Fruit fly (Drosophila melanogaster): ENCODE measurements around the gene CG3961.

CG3961 gene

dm6 chr3L:18872440-18872839, 17.8 kb downstream of the CG3961 start, which contains the start of the genes Rad9 and Uggt (continued):
- TF ChIP-seq row (GFP tag; IDR thresholded peaks at IDR 0.05) (peak; percentile 57), CG15696 (tag; optimal IDR thresholded peaks at IDR 0.05) (peak; percentile 39), H15 (GFP tag; IDR thresholded peaks at IDR 0.05) (no peak), lilli (GFP tag; optimal IDR thresholded peaks at IDR 0.05) (peak; percentile 7), nerfin-1 (tag; optimal IDR thresholded peaks at IDR 0.05) (peak; percentile 27), CG17829 (tag; optimal IDR thresholded peaks at IDR 0.05) (peak; percentile 53), CG10274 (GFP tag; optimal IDR thresholded peaks at IDR 0.05) (no peak), CG13424 (tag; optimal IDR thresholded peaks at IDR 0.05) (peak; percentile 29), HHEX (GFP tag; optimal IDR thresholded peaks at IDR 0.05) (no peak), Xbp1 (GFP tag; optimal IDR thresholded peaks at IDR 0.05) (peak; percentile 58), Dp (GFP tag; optimal IDR thresholded peaks at IDR 0.05) (peak; percentile 58), Mrtf (GFP tag; IDR thresholded peaks at IDR 0.05) (no peak), az2 (GFP tag; optimal IDR thresholded peaks at IDR 0.05) (peak; percentile 20), CG2712 (tag; optimal IDR thresholded peaks at IDR 0.05) (peak; percentile 56), CG10209 (GFP tag; optimal IDR thresholded peaks at IDR 0.05) (no peak), lola (GFP tag; optimal IDR thresholded peaks at IDR 0.05) (peak in 1 of 3 experiments; percentile 41), bab2 (GFP tag; optimal IDR thresholded peaks at IDR 0.05) (no peak), eve (GFP tag; optimal IDR thresholded peaks at IDR 0.05) (no peak), shn (GFP tag; optimal IDR thresholded peaks at IDR 0.05) (no peak), YL-1 (GFP tag; optimal IDR thresholded peaks at IDR 0.05) (peak; percentile 22), CG12391 (tag; optimal IDR thresholded peaks at IDR 0.05) (peak; percentile 62), phol (tag; optimal IDR thresholded peaks at IDR 0.05) (peak; percentile 54), Max (GFP tag; optimal IDR thresholded peaks at IDR 0.05) (peak; percentile 53), CG13775 (GFP tag; optimal IDR thresholded peaks at IDR 0.05) (peak; percentile 23), Sry-δ (GFP tag; optimal IDR thresholded peaks at IDR 0.05) (no peak), pzg (GFP tag; optimal IDR thresholded peaks at IDR 0.05) (peak; percentile 33), CG12744 (GFP tag; optimal IDR thresholded peaks at IDR 0.05) (no peak), CG30403 (GFP tag; optimal IDR thresholded peaks at IDR 0.05) (peak; percentile 35), Dll (GFP tag; IDR thresholded peaks at IDR 0.05; ENCODE audit: partially characterized antibody) (peak; percentile 59; the same call in 3 of the 4 replicates), cwo (GFP tag; optimal IDR thresholded peaks at IDR 0.05) (no peak), HmgZ (tag; optimal IDR thresholded peaks at IDR 0.05) (peak; percentile 48), CG17359 (tag; optimal IDR thresholded peaks at IDR 0.05) (peak; percentile 6), seq (GFP tag; IDR thresholded peaks at IDR 0.05) (0 out of 2 replicates have a peak, but pooled peaks have one; percentile 13), kay (GFP tag; optimal IDR thresholded peaks at IDR 0.05) (no peak), gfzf (GFP tag; optimal IDR thresholded peaks at IDR 0.05) (peak; percentile 57), CTCF (GFP tag; optimal IDR thresholded peaks at IDR 0.05) (no peak), ci (GFP tag; IDR thresholded peaks at IDR 0.05) (no peak), CG15514 (GFP tag; optimal IDR thresholded peaks at IDR 0.05) (peak; percentile 92), Scr (GFP tag; IDR thresholded peaks at IDR 0.05; ENCODE audit: partially characterized antibody) (0 out of 2 replicates have a peak, but pooled peaks have one; percentile 43), CG30020 (tag; optimal IDR thresholded peaks at IDR 0.05) (peak; percentile 52), bsh (GFP tag; optimal IDR thresholded peaks at IDR 0.05) (peak in 1 of 2 experiments; percentile 9), CG6254 (GFP tag; optimal IDR thresholded peaks at IDR 0.05) (peak; percentile 7), hkb (optimal IDR thresholded peaks at IDR 0.05) (no peak), hkb (GFP tag; IDR thresholded peaks at IDR 0.05) (0 out of 2 replicates have a peak, but pooled peaks have one; percentile 14), Lpt (GFP tag; optimal IDR thresholded peaks at IDR 0.05) (no peak), Hr3 (GFP tag; optimal IDR thresholded peaks at IDR 0.05) (peak; percentile 7), CG4424 (GFP tag; optimal IDR thresholded peaks at IDR 0.05) (peak; percentile 0), MESR4 (GFP tag; optimal IDR thresholded peaks at IDR 0.05) (peak; percentile 28), dati (GFP tag; IDR thresholded peaks at IDR 0.05) (no peak), Sin3A (optimal IDR thresholded peaks at IDR 0.05) (peak; percentile 21), Atf-2 (GFP tag; optimal IDR thresholded peaks at IDR 0.05) (no peak)

Measured in whole organism, embryonic.